Worm (Caenorhabditis elegans) whole organism, L1 larva: ENCODE data around the gene eri-1.

Source experiments
- C34B4.2 ChIP-seq: sonication (generic microtip); optimal IDR thresholded peaks from 2 replicates; lab custom pipeline; 2017; ENCODE audit warnings: mild to moderate bottlenecking, missing genetic modification characterization, missing compliant biosample characterization
- F16B12.6 ChIP-seq: fragments of 150-350 bp; optimal IDR thresholded peaks from 2 replicates; lab custom pipeline; 2014; ENCODE audit warnings: missing biosample characterization, missing genetic modification characterization
- alr-1 ChIP-seq: fragments of 200-800 bp; sonication (Bioruptor generic); optimal IDR thresholded peaks from 2 replicates; lab custom pipeline; 2018; ENCODE audit warnings: borderline replicate concordance, mild to moderate bottlenecking, missing genetic modification characterization, missing compliant biosample characterization
- aly-2 ChIP-seq: fragments of 150-350 bp; optimal IDR thresholded peaks from 2 replicates; lab custom pipeline; 2014; ENCODE audit warnings: missing biosample characterization, missing genetic modification characterization
- ama-1 ChIP-seq: fragments of 150-350 bp; optimal IDR thresholded peaks from 2 replicates; lab custom pipeline; 2014
- ceh-63 ChIP-seq: fragments of 200-800 bp; sonication (Bioruptor generic); optimal IDR thresholded peaks from 2 replicates; lab custom pipeline; 2018; ENCODE audit warnings: mild to moderate bottlenecking, missing genetic modification characterization, missing compliant biosample characterization
- ceh-8 ChIP-seq: fragments of 200-800 bp; sonication (Bioruptor generic); optimal IDR thresholded peaks from 2 replicates; lab custom pipeline; 2018; ENCODE audit warnings: mild to moderate bottlenecking, missing genetic modification characterization, moderate library complexity, missing compliant biosample characterization
- ceh-88 ChIP-seq: fragments of 200-800 bp; sonication (Bioruptor generic); IDR thresholded peaks from 2 replicates; pipeline ENCODE4 v1.3.6; 2022; ENCODE audit warnings: missing genetic modification characterization, missing compliant biosample characterization
- ces-1 ChIP-seq: fragments of 150-350 bp; optimal IDR thresholded peaks from 2 replicates; lab custom pipeline; 2014; ENCODE audit warnings: missing biosample characterization, missing genetic modification reagents, missing genetic modification characterization
- dpl-1 ChIP-seq, 3 experiments: fragments of 150-350 bp in 2 of 3; sonication (generic microtip) in 1 of 3; optimal IDR thresholded peaks; 2 replicates each; lab custom pipeline; 2014 to 2017; ENCODE audit warnings: missing biosample characterization in 3 of 3, missing genetic modification characterization in 3 of 3, missing genetic modification reagents in 3 of 3
- egl-13 ChIP-seq: sonication (generic microtip); optimal IDR thresholded peaks from 2 replicates; lab custom pipeline; 2016; ENCODE audit warnings: missing genotype, missing genetic modification reagents, missing genetic modification characterization, missing compliant biosample characterization
- egl-27 ChIP-seq, 2 experiments: fragments of 150-350 bp in 1 of 2; sonication (generic microtip); optimal IDR thresholded peaks; 3 replicates each; lab custom pipeline; 2017 to 2018; ENCODE audit warnings: missing biosample characterization in 2 of 2, missing genetic modification characterization in 2 of 2, missing genetic modification reagents in 2 of 2
- elt-2 ChIP-seq: sonication (generic microtip); optimal IDR thresholded peaks from 2 replicates; lab custom pipeline; 2016; ENCODE audit warnings: missing genetic modification characterization, mild to moderate bottlenecking, inconsistent platforms, missing compliant biosample characterization, missing genetic modification reagents
- ets-5 ChIP-seq: fragments of 200-800 bp; sonication (Bioruptor generic); IDR thresholded peaks from 2 replicates; pipeline ENCODE4 v1.3.6; 2022; ENCODE audit warnings: missing genetic modification characterization, missing compliant biosample characterization
- fkh-10 ChIP-seq: sonication (generic microtip); optimal IDR thresholded peaks from 2 replicates; lab custom pipeline; 2017; ENCODE audit warnings: missing biosample characterization, missing genetic modification reagents, missing genetic modification characterization
- fkh-8 ChIP-seq: sonication (generic microtip); optimal IDR thresholded peaks from 2 replicates; lab custom pipeline; 2016; ENCODE audit warnings: mild to moderate bottlenecking, missing genetic modification characterization, missing compliant biosample characterization
- fos-1 ChIP-seq: fragments of 150-350 bp; optimal IDR thresholded peaks from 2 replicates; lab custom pipeline; 2014; ENCODE audit warnings: missing biosample characterization, missing genetic modification characterization
- hlh-4 ChIP-seq: sonication (generic microtip); optimal IDR thresholded peaks from 2 replicates; lab custom pipeline; 2016; ENCODE audit warnings: mild to moderate bottlenecking, missing genetic modification characterization, missing compliant biosample characterization
- hpl-2 ChIP-seq: fragments of 150-350 bp; optimal IDR thresholded peaks from 2 replicates; lab custom pipeline; 2014; ENCODE audit warnings: missing biosample characterization, missing genetic modification reagents, missing genetic modification characterization
- isw-1 ChIP-seq: fragments of 200-800 bp; sonication (Bioruptor generic); IDR thresholded peaks from 2 replicates; pipeline ENCODE4 v1.3.6; 2022; ENCODE audit warnings: missing genetic modification characterization, missing compliant biosample characterization
- lin-15B ChIP-seq: fragments of 150-350 bp; sonication (generic microtip); optimal IDR thresholded peaks from 3 replicates; lab custom pipeline; 2014; ENCODE audit warnings: missing biosample characterization, missing genetic modification characterization
- lin-35 ChIP-seq, 2 experiments: fragments of 150-350 bp; optimal IDR thresholded peaks; 2 replicates each; lab custom pipeline; 2014; ENCODE audit warnings: missing biosample characterization in 2 of 2, missing genetic modification characterization in 2 of 2, missing genetic modification reagents in 2 of 2
- lsy-2 ChIP-seq, 2 experiments: fragments of 150-350 bp; optimal IDR thresholded peaks; 2 replicates each; lab custom pipeline; 2014; ENCODE audit warnings: missing biosample characterization in 2 of 2, missing genetic modification characterization in 2 of 2
- mdl-1 ChIP-seq, 2 experiments: fragments of 150-350 bp; optimal IDR thresholded peaks; 2 replicates each; lab custom pipeline; 2014 to 2017; ENCODE audit warnings: missing biosample characterization in 2 of 2, missing genetic modification characterization in 2 of 2, inconsistent platforms in 1 of 2
- mef-2 ChIP-seq: fragments of 150-350 bp; optimal IDR thresholded peaks from 2 replicates; lab custom pipeline; 2014; ENCODE audit warnings: missing biosample characterization, missing genetic modification characterization
- mep-1 ChIP-seq: fragments of 150-350 bp; optimal IDR thresholded peaks from 2 replicates; lab custom pipeline; 2014; ENCODE audit warnings: missing biosample characterization, missing genetic modification characterization
- nhr-11 ChIP-seq: fragments of 150-350 bp; optimal IDR thresholded peaks from 2 replicates; lab custom pipeline; 2014; ENCODE audit warnings: missing biosample characterization, missing genetic modification characterization
- nhr-19 ChIP-seq: fragments of 200-800 bp; sonication (Bioruptor generic); conservative IDR thresholded peaks from 2 replicates; pipeline ENCODE4 v1.3.6; 2022; ENCODE audit warnings: missing genetic modification characterization, missing compliant biosample characterization
- nhr-71 ChIP-seq: sonication (generic microtip); optimal IDR thresholded peaks from 2 replicates; lab custom pipeline; 2016; ENCODE audit warnings: mild to moderate bottlenecking, missing genetic modification characterization, moderate library complexity, missing compliant biosample characterization
- pqm-1 ChIP-seq: sonication (generic microtip); optimal IDR thresholded peaks from 3 replicates; lab custom pipeline; 2017; ENCODE audit warnings: missing biosample characterization, missing genetic modification characterization
- rnt-1 ChIP-seq: sonication (generic microtip); optimal IDR thresholded peaks from 2 replicates; lab custom pipeline; 2016; ENCODE audit warnings: mild to moderate bottlenecking, missing genetic modification characterization, moderate library complexity, missing compliant biosample characterization
- skn-1 ChIP-seq: fragments of 150-350 bp; optimal IDR thresholded peaks from 2 replicates; lab custom pipeline; 2014; ENCODE audit warnings: missing biosample characterization, missing genetic modification characterization
- snu-23 ChIP-seq: sonication (generic microtip); optimal IDR thresholded peaks from 2 replicates; lab custom pipeline; 2016; ENCODE audit warnings: missing genetic modification characterization, missing compliant biosample characterization
- swsn-7 ChIP-seq: sonication (generic microtip); optimal IDR thresholded peaks from 2 replicates; lab custom pipeline; 2016; ENCODE audit warnings: missing genetic modification characterization, missing compliant biosample characterization
- tbx-2 ChIP-seq: sonication (generic microtip); optimal IDR thresholded peaks from 2 replicates; lab custom pipeline; 2016; ENCODE audit warnings: missing genetic modification characterization, missing compliant biosample characterization
- tlp-1 ChIP-seq: fragments of 150-350 bp; optimal IDR thresholded peaks from 2 replicates; lab custom pipeline; 2014; ENCODE audit warnings: missing biosample characterization, missing genetic modification characterization
- unc-30 ChIP-seq: sonication (generic microtip); optimal IDR thresholded peaks from 2 replicates; lab custom pipeline; 2017; ENCODE audit warnings: missing biosample characterization, missing genetic modification characterization
- unc-62 ChIP-seq: fragments of 150-350 bp; optimal IDR thresholded peaks from 2 replicates; lab custom pipeline; 2014; ENCODE audit warnings: missing biosample characterization, missing genetic modification reagents, missing genetic modification characterization
- unc-86 ChIP-seq: sonication (generic microtip); optimal IDR thresholded peaks from 2 replicates; lab custom pipeline; 2016; ENCODE audit warnings: missing genetic modification characterization, missing compliant biosample characterization
- xbp-1 ChIP-seq: sonication (generic microtip); optimal IDR thresholded peaks from 2 replicates; lab custom pipeline; 2016; ENCODE audit warnings: missing genetic modification characterization, missing compliant biosample characterization
- zag-1 ChIP-seq: fragments of 150-350 bp; optimal IDR thresholded peaks from 2 replicates; lab custom pipeline; 2014; ENCODE audit warnings: missing biosample characterization, missing genetic modification characterization
- zip-4 ChIP-seq: fragments of 200-800 bp; sonication (Bioruptor generic); optimal IDR thresholded peaks from 2 replicates; lab custom pipeline; 2018; ENCODE audit warnings: mild to moderate bottlenecking, missing genetic modification characterization, moderate library complexity, missing compliant biosample characterization
- ztf-11 ChIP-seq, 2 experiments: sonication (generic microtip); optimal IDR thresholded peaks; 2 replicates each; lab custom pipeline; 2016 to 2017; ENCODE audit warnings: missing genetic modification characterization in 2 of 2, missing biosample characterization in 1 of 2, missing compliant biosample characterization in 1 of 2
- ztf-4 ChIP-seq: fragments of 150-350 bp; optimal IDR thresholded peaks from 2 replicates; lab custom pipeline; 2014; ENCODE audit warnings: missing biosample characterization, missing genetic modification characterization

Gene eri-1

DNA sequence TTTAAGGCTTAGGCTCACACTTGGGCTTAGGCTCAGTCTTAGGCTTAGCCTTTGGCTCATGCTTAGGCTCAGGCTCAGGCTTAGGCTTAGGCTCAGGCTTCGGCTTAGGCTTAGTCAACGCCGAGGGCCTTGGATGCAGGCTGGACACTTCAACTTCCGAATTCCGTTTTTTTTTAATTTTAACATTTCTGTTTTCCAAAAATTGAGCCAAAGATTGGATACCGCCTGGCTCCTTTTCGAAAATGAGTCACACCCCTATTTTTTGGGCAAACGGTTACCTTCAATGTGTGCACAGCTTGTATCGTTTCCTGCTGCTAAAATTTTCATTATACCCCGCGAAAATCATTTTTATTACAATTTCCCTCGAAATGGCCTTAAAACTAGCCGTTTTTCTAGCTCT, 35.7 kb upstream of the eri-1 start, which contains the start of gene M04G7.1:
Gene M04G7.1, plus strand, starts transcription at position 301 of the 400 bp plus-strand sequence.
- TF ChIP-seq egl-27 (tag; optimal IDR thresholded peaks at IDR 0.05; lab: Kevin White, UChicago) (no peak), hlh-4 (tag; lab: Kevin White, UChicago) (no peak), pqm-1 (tag; lab: Kevin White, UChicago) (no peak), egl-13 (tag; lab: Kevin White, UChicago) (no peak), fkh-8 (tag; lab: Kevin White, UChicago) (no peak), nhr-11 (no peak), isw-1 (GFP tag; lab: Robert Waterston, UW) (no peak), lin-35 (GFP tag; optimal IDR thresholded peaks at IDR 0.05; lab: Kevin White, UChicago) (no peak), mdl-1 (tag; optimal IDR thresholded peaks at IDR 0.05; lab: Kevin White, UChicago) (no peak), rnt-1 (tag; lab: Kevin White, UChicago) (no peak), alr-1 (no peak), skn-1 (tag; lab: Kevin White, UChicago) (no peak), ceh-8 (no peak), aly-2 (no peak), unc-86 (no peak), hpl-2 (GFP tag; lab: Kevin White, UChicago) (no peak), ama-1 (lab: Kevin White, UChicago) (no peak), zag-1 (no peak), C34B4.2 (tag; lab: Kevin White, UChicago) (no peak), ceh-63 (no peak)
- TF ChIP-seq, all 84 proteins: peak for 0

DNA sequence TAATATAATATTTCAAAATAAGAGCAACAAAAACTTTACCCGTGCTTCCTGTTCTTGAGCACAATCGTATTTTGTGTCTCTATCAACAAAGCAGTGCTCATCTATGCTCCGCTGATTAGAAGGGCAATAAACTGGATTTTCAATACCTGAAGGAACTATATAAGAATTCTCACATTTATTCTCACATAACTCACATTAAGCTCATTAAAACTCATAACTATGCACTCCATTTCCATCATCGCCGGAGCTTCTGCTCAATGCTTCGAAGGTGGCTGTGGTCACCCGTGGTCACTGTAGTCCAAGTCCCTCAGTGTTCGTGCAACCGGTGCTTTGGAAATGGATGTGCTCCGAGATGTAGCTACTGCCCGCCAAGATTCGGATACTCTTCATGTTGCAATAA, 35.1 kb upstream of the eri-1 start, which contains the start of the genes Y66H1A.8 and M04G7.5:
Gene Y66H1A.8, minus strand, starts transcription at position 101 of the 400 bp plus-strand sequence.
Gene M04G7.5, plus strand, starts transcription at position 258 of the 400 bp plus-strand sequence.
- no peak for TF ChIP-seq mep-1 (tag; lab: Kevin White, UChicago)
- TF ChIP-seq fos-1 (tag; lab: Kevin White, UChicago), result no peak
- no peak for TF ChIP-seq swsn-7 (tag; lab: Kevin White, UChicago)
- TF ChIP-seq aly-2, result no peak
- TF ChIP-seq fkh-10 (GFP tag; lab: Kevin White, UChicago), result no peak
- no peak for TF ChIP-seq ceh-8
- no peak for TF ChIP-seq lin-35 (GFP tag; optimal IDR thresholded peaks at IDR 0.05; lab: Kevin White, UChicago)
- no peak for TF ChIP-seq nhr-19 (GFP tag; lab: Robert Waterston, UW)
- no peak for TF ChIP-seq F16B12.6
- TF ChIP-seq lin-15B (tag; lab: Kevin White, UChicago), result no peak
- no peak for TF ChIP-seq egl-27 (tag; optimal IDR thresholded peaks at IDR 0.05; lab: Kevin White, UChicago)
- no peak for TF ChIP-seq unc-30 (tag; lab: Kevin White, UChicago)
- no peak for TF ChIP-seq xbp-1 (tag; lab: Kevin White, UChicago)
- no peak for TF ChIP-seq tbx-2 (tag; lab: Kevin White, UChicago)
- no peak for TF ChIP-seq ets-5 (GFP tag; lab: Robert Waterston, UW)
- no peak for TF ChIP-seq isw-1 (GFP tag; lab: Robert Waterston, UW)
- no peak for TF ChIP-seq ceh-88

DNA sequence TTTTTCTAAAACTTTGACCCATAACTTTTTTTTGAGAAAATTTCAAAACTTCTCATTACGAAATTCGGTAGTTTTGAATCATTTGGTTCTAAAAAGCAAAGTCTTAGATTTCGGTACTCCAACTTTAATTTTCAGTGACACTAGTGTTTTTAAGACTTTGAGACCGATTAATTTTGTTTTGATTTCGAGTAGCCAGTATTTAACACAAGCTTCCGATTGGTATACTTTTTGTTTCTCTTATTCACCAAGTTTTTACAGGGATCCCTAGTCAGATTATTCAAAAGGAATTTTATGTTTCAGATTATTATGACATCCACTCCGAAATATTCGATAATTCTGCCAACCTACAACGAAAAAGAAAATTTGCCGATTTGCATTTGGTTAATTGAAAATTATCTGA, 25.6 kb upstream of the eri-1 start, which contains the start of gene dpm-1:
Gene dpm-1, plus strand, starts transcription at position 301 of the 400 bp plus-strand sequence.
- no peak for TF ChIP-seq mef-2 (tag; lab: Kevin White, UChicago)
- no peak for TF ChIP-seq unc-62
- TF ChIP-seq mep-1 (tag; lab: Kevin White, UChicago), result no peak
- TF ChIP-seq nhr-71 (tag; lab: Kevin White, UChicago), result no peak
- no peak for TF ChIP-seq dpl-1 (GFP tag; optimal IDR thresholded peaks at IDR 0.05; lab: Kevin White, UChicago)
- no peak for TF ChIP-seq lsy-2 (tag; optimal IDR thresholded peaks at IDR 0.05; lab: Kevin White, UChicago)
- TF ChIP-seq unc-86, result no peak
- TF ChIP-seq zag-1, result no peak
- TF ChIP-seq ztf-4 (tag; lab: Kevin White, UChicago), result no peak
- TF ChIP-seq tlp-1 (tag; lab: Kevin White, UChicago), result no peak
- no peak for TF ChIP-seq ces-1 (GFP tag; lab: Kevin White, UChicago)
- no peak for TF ChIP-seq snu-23 (GFP tag; lab: Kevin White, UChicago)
- TF ChIP-seq ztf-11 (tag; optimal IDR thresholded peaks at IDR 0.05; lab: Kevin White, UChicago), result no peak
- TF ChIP-seq lin-35 (GFP tag; optimal IDR thresholded peaks at IDR 0.05; lab: Kevin White, UChicago), result no peak
- no peak for TF ChIP-seq zip-4 (GFP tag; lab: Kevin White, UChicago)
- no peak for TF ChIP-seq pqm-1 (tag; lab: Kevin White, UChicago)
- no peak for TF ChIP-seq skn-1 (tag; lab: Kevin White, UChicago)
- no peak for TF ChIP-seq elt-2 (tag; lab: Kevin White, UChicago)
- TF ChIP-seq egl-13 (tag; lab: Kevin White, UChicago), result no peak
- no peak for TF ChIP-seq ceh-88
